Worm (Caenorhabditis elegans): ENCODE data around the gene C32D5.12.

The C32D5.12 gene

ce11 chrII:6358905-6359304 lies at the start of gene C32D5.12:
C32D5.12 (minus strand) TSS chrII:6359005.
- TF ChIP-seq ceh-6 (GFP tag; optimal IDR thresholded peaks at IDR 0.05) (no peak), hlh-6 (tag; optimal IDR thresholded peaks at IDR 0.05) (no peak), sox-4 (tag; optimal IDR thresholded peaks at IDR 0.05) (no peak), ceh-34 (tag; optimal IDR thresholded peaks at IDR 0.05) (no peak), tbx-2 (tag; optimal IDR thresholded peaks at IDR 0.05) (no peak), Y22D7AL.16 (tag; optimal IDR thresholded peaks at IDR 0.05) (no peak), tbx-7 (tag; optimal IDR thresholded peaks at IDR 0.05) (no peak), fax-1 (tag; optimal IDR thresholded peaks at IDR 0.05) (no peak), unc-86 (tag; optimal IDR thresholded peaks at IDR 0.05) (no peak)

- no peak for TF ChIP-seq madf-2 (tag; optimal IDR thresholded peaks at IDR 0.05)
- no peak for TF ChIP-seq pqm-1 (tag; optimal IDR thresholded peaks at IDR 0.05)
Observed at ce11 chrII:6407279-6407678, 48.5 kb upstream of the C32D5.12 start, which contains the start of gene spp-11. spp-11 (minus strand) TSS chrII:6407379.

DNA sequence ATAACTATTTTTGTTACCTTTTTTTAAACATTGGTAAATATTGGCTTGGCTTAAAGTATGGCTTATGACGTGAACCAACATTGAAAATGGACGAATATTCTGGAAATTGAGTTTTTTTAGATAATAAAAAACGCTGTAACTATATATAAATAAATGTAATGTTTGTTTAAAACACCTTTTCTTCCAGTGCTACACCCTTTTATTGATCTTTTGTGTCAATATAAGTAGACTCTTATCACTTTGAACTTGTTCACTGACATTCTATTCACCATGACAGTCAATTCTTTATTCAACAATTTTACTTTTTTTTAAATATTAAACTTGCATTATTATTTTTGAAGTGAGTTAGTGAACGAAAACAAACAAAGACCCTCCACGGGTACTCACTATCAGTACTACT lies 44.4 kb upstream of the C32D5.12 start, which contains the start of gene T25D10.1:
Gene T25D10.1, plus strand, starts transcription at position 169 of the 400 bp plus-strand sequence.
- TF ChIP-seq hlh-8 (tag; optimal IDR thresholded peaks at IDR 0.05) (no peak), sox-2 (GFP tag; IDR thresholded peaks at IDR 0.05) (no peak), tbx-2 (tag; optimal IDR thresholded peaks at IDR 0.05) (no peak), ceh-14 (tag; optimal IDR thresholded peaks at IDR 0.05) (no peak), Y22D7AL.16 (tag; optimal IDR thresholded peaks at IDR 0.05) (no peak), K02D7.2 (tag; optimal IDR thresholded peaks at IDR 0.05) (no peak), pax-1 (tag; optimal IDR thresholded peaks at IDR 0.05) (no peak), ceh-9 (tag; optimal IDR thresholded peaks at IDR 0.05) (no peak), pha-4 (tag; optimal IDR thresholded peaks at IDR 0.05) (no peak), C08G9.2 (tag; optimal IDR thresholded peaks at IDR 0.05) (no peak), hlh-15 (tag; optimal IDR thresholded peaks at IDR 0.05) (no peak), C38D4.7 (GFP tag; optimal IDR thresholded peaks at IDR 0.05) (no peak), npax-4 (tag; optimal IDR thresholded peaks at IDR 0.05) (no peak), F13H6.1 (tag; optimal IDR thresholded peaks at IDR 0.05) (no peak), unc-55 (GFP tag; optimal IDR thresholded peaks at IDR 0.05) (no peak), ztf-16 (tag; optimal IDR thresholded peaks at IDR 0.05) (no peak), tbx-7 (tag; optimal IDR thresholded peaks at IDR 0.05) (no peak)

ce11 chrII:6401649-6402048 lies 42.8 kb upstream of the C32D5.12 start, which contains the start of gene btb-2:
btb-2 (plus strand) TSS chrII:6401949.
- TF ChIP-seq C38D4.7 (GFP tag; optimal IDR thresholded peaks at IDR 0.05) (no peak), pag-3 (tag; optimal IDR thresholded peaks at IDR 0.05; ENCODE audit: borderline replicate concordance) (no peak), ceh-30 (tag; optimal IDR thresholded peaks at IDR 0.05) (no peak), ceh-19 (GFP tag; optimal IDR thresholded peaks at IDR 0.05) (no peak), sdc-2 (tag; optimal IDR thresholded peaks at IDR 0.05) (no peak), ttx-3 (tag; optimal IDR thresholded peaks at IDR 0.05) (no peak), nhr-232 (tag; optimal IDR thresholded peaks at IDR 0.05) (no peak)

DNA sequence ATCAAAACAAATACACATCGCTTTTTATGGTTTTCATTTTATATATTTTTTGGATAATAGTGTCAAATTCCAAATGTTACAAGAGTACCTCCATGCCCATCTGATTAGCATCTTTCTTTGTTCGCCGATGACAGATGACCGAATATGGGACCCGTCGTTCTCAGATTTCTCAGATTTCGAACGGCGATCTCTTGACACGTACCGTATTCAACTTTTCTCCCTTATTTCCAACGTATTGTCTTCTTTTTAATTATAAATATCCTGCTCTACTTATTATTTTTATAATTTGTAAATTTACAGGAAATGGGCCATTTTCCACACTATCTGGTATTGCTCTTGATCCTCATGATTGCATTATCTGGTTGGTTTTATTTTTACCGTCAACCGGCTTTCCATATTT lies 39.6 kb upstream of the C32D5.12 start, which contains the start of gene zig-10:
Gene zig-10, plus strand, starts transcription at position 301 of the 400 bp plus-strand sequence.
- TF ChIP-seq F13H6.1 (tag; optimal IDR thresholded peaks at IDR 0.05), result no peak
- TF ChIP-seq che-1 (tag; optimal IDR thresholded peaks at IDR 0.05), result no peak
- TF ChIP-seq ref-2 (tag; optimal IDR thresholded peaks at IDR 0.05), result no peak
- no peak for TF ChIP-seq pax-1 (tag; optimal IDR thresholded peaks at IDR 0.05)
- no peak for TF ChIP-seq nhr-232 (tag; optimal IDR thresholded peaks at IDR 0.05)
- no peak for TF ChIP-seq pha-2 (tag; optimal IDR thresholded peaks at IDR 0.05)
- no peak for TF ChIP-seq tbx-7 (tag; optimal IDR thresholded peaks at IDR 0.05)
- no peak for TF ChIP-seq ceh-19 (GFP tag; optimal IDR thresholded peaks at IDR 0.05)
- no peak for TF ChIP-seq pat-9 (tag; optimal IDR thresholded peaks at IDR 0.05)
- TF ChIP-seq mec-3 (tag; optimal IDR thresholded peaks at IDR 0.05; ENCODE audit: borderline replicate concordance), result no peak
- no peak for TF ChIP-seq ceh-6 (GFP tag; optimal IDR thresholded peaks at IDR 0.05)
- TF ChIP-seq ceh-14 (tag; optimal IDR thresholded peaks at IDR 0.05), result no peak
- no peak for TF ChIP-seq ceh-45 (GFP tag; IDR thresholded peaks at IDR 0.05)
- TF ChIP-seq nfya-1 (tag; optimal IDR thresholded peaks at IDR 0.05), result no peak
- no peak for TF ChIP-seq Y22D7AL.16 (tag; optimal IDR thresholded peaks at IDR 0.05)
- no peak for TF ChIP-seq fkh-10 (GFP tag; optimal IDR thresholded peaks at IDR 0.05)
- no peak for TF ChIP-seq ceh-30 (tag; optimal IDR thresholded peaks at IDR 0.05)
- TF ChIP-seq ceh-31 (tag; optimal IDR thresholded peaks at IDR 0.05), result no peak
- TF ChIP-seq ztf-16 (tag; optimal IDR thresholded peaks at IDR 0.05), result no peak
